Worm (Caenorhabditis elegans) whole organism, L2 larva: ENCODE data around the gene T16A1.10.
"Not testable (repeated sequence)": the region's sequence is repeated elsewhere in the genome, so short reads cannot be mapped to it uniquely, and the experiment has no call there.

Source experiments
- C34F6.9 ChIP-seq: fragments of 150-350 bp; optimal IDR thresholded peaks from 2 replicates; lab custom pipeline; 2014; ENCODE audit warnings: missing biosample characterization, missing genetic modification characterization
- F13H6.1 ChIP-seq: sonication (generic microtip); optimal IDR thresholded peaks from 2 replicates; lab custom pipeline; 2016; ENCODE audit warnings: missing genetic modification characterization, missing compliant biosample characterization
- R02D3.7 ChIP-seq: fragments of 150-350 bp; optimal IDR thresholded peaks from 2 replicates; lab custom pipeline; 2014; ENCODE audit warnings: missing biosample characterization, missing genetic modification characterization
- Y55F3AM.14 ChIP-seq: fragments of 200-800 bp; sonication (Bioruptor generic); optimal IDR thresholded peaks from 2 replicates; lab custom pipeline; 2018; ENCODE audit warnings: mild to moderate bottlenecking, missing genetic modification characterization, missing compliant biosample characterization
- ZK546.5 ChIP-seq: sonication (generic microtip); optimal IDR thresholded peaks from 2 replicates; lab custom pipeline; 2017; ENCODE audit warnings: missing biosample characterization, missing genetic modification characterization
- blmp-1 ChIP-seq: sonication (generic microtip); optimal IDR thresholded peaks from 2 replicates; lab custom pipeline; 2017; ENCODE audit warnings: missing genetic modification characterization, mild to moderate bottlenecking, missing compliant biosample characterization, antibody characterized with exemption, moderate library complexity; ENCODE audit not compliant: insufficient read depth
- ceh-16 ChIP-seq: fragments of 150-350 bp; optimal IDR thresholded peaks from 2 replicates; lab custom pipeline; 2014; ENCODE audit warnings: missing biosample characterization, missing genetic modification characterization
- ceh-82 ChIP-seq: fragments of 150-350 bp; optimal IDR thresholded peaks from 2 replicates; lab custom pipeline; 2014; ENCODE audit warnings: missing biosample characterization, missing genetic modification characterization
- crh-2 ChIP-seq: sonication (generic microtip); optimal IDR thresholded peaks from 2 replicates; lab custom pipeline; 2017; ENCODE audit warnings: missing biosample characterization, missing genetic modification characterization
- dmd-4 ChIP-seq: sonication (generic microtip); optimal IDR thresholded peaks from 2 replicates; lab custom pipeline; 2017; ENCODE audit warnings: missing biosample characterization, missing genetic modification characterization
- egl-27 ChIP-seq: sonication (generic microtip); optimal IDR thresholded peaks from 3 replicates; lab custom pipeline; 2017; ENCODE audit warnings: missing biosample characterization, missing genetic modification reagents, missing genetic modification characterization
- elt-1 ChIP-seq: fragments of 150-350 bp; optimal IDR thresholded peaks from 2 replicates; lab custom pipeline; 2014; ENCODE audit warnings: missing biosample characterization, missing genetic modification characterization
- fos-1 ChIP-seq: fragments of 150-350 bp; optimal IDR thresholded peaks from 2 replicates; lab custom pipeline; 2014; ENCODE audit warnings: missing biosample characterization, missing genetic modification characterization
- gmeb-1 ChIP-seq: fragments of 150-350 bp; optimal IDR thresholded peaks from 2 replicates; lab custom pipeline; 2014; ENCODE audit warnings: missing biosample characterization, missing genetic modification characterization
- lin-11 ChIP-seq: fragments of 150-350 bp; sonication (generic microtip); optimal IDR thresholded peaks from 2 replicates; lab custom pipeline; 2014; ENCODE audit warnings: missing biosample characterization, missing genetic modification characterization, inconsistent platforms, mixed read lengths
- lin-13 ChIP-seq: fragments of 150-350 bp; optimal IDR thresholded peaks from 2 replicates; lab custom pipeline; 2014; ENCODE audit warnings: missing biosample characterization, missing genetic modification reagents, missing genetic modification characterization
- lin-39 ChIP-seq: fragments of 150-350 bp; optimal IDR thresholded peaks from 2 replicates; lab custom pipeline; 2014; ENCODE audit warnings: missing biosample characterization, missing genetic modification reagents, missing genetic modification characterization
- lsy-2 ChIP-seq, 2 experiments: fragments of 150-350 bp in 1 of 2; sonication (generic microtip) in 1 of 2; optimal IDR thresholded peaks; 2 replicates each; lab custom pipeline; 2014 to 2017; ENCODE audit warnings: missing biosample characterization in 2 of 2, missing genetic modification characterization in 2 of 2
- mab-5 ChIP-seq: fragments of 150-350 bp; optimal IDR thresholded peaks from 2 replicates; lab custom pipeline; 2014; ENCODE audit warnings: missing biosample characterization, missing genetic modification characterization
- mbf-1 ChIP-seq: sonication (generic microtip); optimal IDR thresholded peaks from 2 replicates; lab custom pipeline; 2017; ENCODE audit warnings: missing biosample characterization, missing genetic modification characterization
- mdl-1 ChIP-seq, 2 experiments: fragments of 150-350 bp in 1 of 2; sonication (generic microtip) in 1 of 2; optimal IDR thresholded peaks; 2 replicates each; lab custom pipeline; 2017; ENCODE audit warnings: missing biosample characterization in 2 of 2, missing genetic modification characterization in 2 of 2
- nhr-11 ChIP-seq: fragments of 150-350 bp; optimal IDR thresholded peaks from 2 replicates; lab custom pipeline; 2014; ENCODE audit warnings: missing biosample characterization, missing genetic modification characterization
- nhr-12 ChIP-seq: fragments of 150-350 bp; optimal IDR thresholded peaks from 2 replicates; lab custom pipeline; 2014; ENCODE audit warnings: missing biosample characterization, missing genetic modification characterization
- nhr-129 ChIP-seq: fragments of 150-350 bp; optimal IDR thresholded peaks from 2 replicates; lab custom pipeline; 2014; ENCODE audit warnings: missing biosample characterization, missing genetic modification characterization
- nhr-21 ChIP-seq: fragments of 150-350 bp; optimal IDR thresholded peaks from 2 replicates; lab custom pipeline; 2014; ENCODE audit warnings: missing biosample characterization, missing genetic modification characterization
- nhr-237 ChIP-seq: fragments of 150-350 bp; optimal IDR thresholded peaks from 2 replicates; lab custom pipeline; 2014; ENCODE audit warnings: missing biosample characterization, missing genetic modification characterization
- nhr-25 ChIP-seq: fragments of 150-350 bp; sonication (generic microtip); optimal IDR thresholded peaks from 3 replicates; lab custom pipeline; 2014; ENCODE audit warnings: missing biosample characterization, missing genetic modification characterization
- nhr-6 ChIP-seq: fragments of 150-350 bp; optimal IDR thresholded peaks from 2 replicates; lab custom pipeline; 2014; ENCODE audit warnings: missing biosample characterization, missing genetic modification characterization
- peb-1 ChIP-seq: fragments of 150-350 bp; optimal IDR thresholded peaks from 2 replicates; lab custom pipeline; 2014; ENCODE audit warnings: missing biosample characterization, missing genetic modification characterization
- sem-4 ChIP-seq: fragments of 150-350 bp; optimal IDR thresholded peaks from 2 replicates; lab custom pipeline; 2014; ENCODE audit warnings: missing biosample characterization, missing genetic modification reagents, missing genetic modification characterization
- sma-3 ChIP-seq: sonication (generic microtip); optimal IDR thresholded peaks from 2 replicates; lab custom pipeline; 2016; ENCODE audit warnings: missing genetic modification reagents, missing genetic modification characterization, missing compliant biosample characterization
- sma-9 ChIP-seq, 2 experiments: fragments of 150-350 bp in 1 of 2; sonication (generic microtip) in 1 of 2; optimal IDR thresholded peaks; 2 replicates each; lab custom pipeline; 2014 to 2016; ENCODE audit warnings: missing genetic modification characterization in 2 of 2, mild to moderate bottlenecking in 1 of 2, missing biosample characterization in 1 of 2, missing compliant biosample characterization in 1 of 2, missing genetic modification reagents in 1 of 2, moderate library complexity in 1 of 2
- snpc-4 ChIP-seq: fragments of 150-350 bp; optimal IDR thresholded peaks from 2 replicates; lab custom pipeline; 2014; ENCODE audit warnings: missing biosample characterization, missing genetic modification characterization
- unc-55 ChIP-seq: fragments of 150-350 bp; sonication (generic microtip); optimal IDR thresholded peaks from 3 replicates; lab custom pipeline; 2014; ENCODE audit warnings: missing biosample characterization, missing genetic modification reagents, missing genetic modification characterization
- unc-62 ChIP-seq: fragments of 150-350 bp; optimal IDR thresholded peaks from 2 replicates; lab custom pipeline; 2014; ENCODE audit warnings: missing biosample characterization, missing genetic modification reagents, missing genetic modification characterization
- zag-1 ChIP-seq: fragments of 150-350 bp; optimal IDR thresholded peaks from 2 replicates; lab custom pipeline; 2014; ENCODE audit warnings: missing biosample characterization, missing genetic modification characterization
- ztf-1 ChIP-seq: fragments of 200-800 bp; sonication (Bioruptor generic); conservative IDR thresholded peaks from 2 replicates; pipeline ENCODE4 v1.3.6; 2022; ENCODE audit warnings: missing genetic modification characterization, missing compliant biosample characterization
- ztf-4 ChIP-seq: fragments of 150-350 bp; optimal IDR thresholded peaks from 2 replicates; lab custom pipeline; 2014; ENCODE audit warnings: missing biosample characterization, missing genetic modification characterization

The T16A1.10 gene

ce11 chrII:2075513-2075912 lies 16.4 kb downstream of the T16A1.10 start, which contains the start of gene F07E5.8:
Gene F07E5.8, minus strand, starts transcription at chrII:2075613.
- TF ChIP-seq unc-62 (GFP tag; lab: Kevin White, UChicago): no peak
- no peak for TF ChIP-seq sma-3
- no peak for TF ChIP-seq egl-27
- no peak for TF ChIP-seq peb-1 (tag; lab: Kevin White, UChicago)
- no peak for TF ChIP-seq lin-13 (GFP tag; lab: Kevin White, UChicago)
- no peak for TF ChIP-seq snpc-4 (tag; lab: Kevin White, UChicago)
- no peak for TF ChIP-seq mab-5 (tag; lab: Kevin White, UChicago)

- TF ChIP-seq mab-5 (tag; lab: Kevin White, UChicago): no peak
- no peak for TF ChIP-seq peb-1 (tag; lab: Kevin White, UChicago)
- no peak for TF ChIP-seq nhr-21
- no peak for TF ChIP-seq nhr-25 (tag; lab: Kevin White, UChicago)
- no peak for TF ChIP-seq R02D3.7
- TF ChIP-seq ceh-16 (tag; lab: Kevin White, UChicago): no peak
- no peak for TF ChIP-seq crh-2 (tag; lab: Kevin White, UChicago)
- TF ChIP-seq unc-55 (GFP tag; lab: Kevin White, UChicago): no peak
- no peak for TF ChIP-seq lin-13 (GFP tag; lab: Kevin White, UChicago)
- TF ChIP-seq sma-3: no peak
- TF ChIP-seq ztf-4 (tag; lab: Kevin White, UChicago): no peak
- no peak for TF ChIP-seq F13H6.1
- no peak for TF ChIP-seq lin-39 (tag; lab: Kevin White, UChicago)
- TF ChIP-seq nhr-6: no peak
Measured at ce11 chrII:2071429-2071828, 20.5 kb downstream of the T16A1.10 start, which contains the start of gene F07E5.7. Gene F07E5.7, minus strand, starts transcription at chrII:2071529.

- TF ChIP-seq ZK546.5 (tag; lab: Kevin White, UChicago); R02D3.7; lsy-2 (tag; optimal IDR thresholded peaks at IDR 0.05; lab: Kevin White, UChicago): not testable (repeated sequence)
Measured at ce11 chrII:2067451-2068021, 24.4 kb downstream of the T16A1.10 start, which contains the start of gene F07E5.12. Gene F07E5.12, plus strand, starts transcription at chrII:2067971.

ce11 chrII:2064497-2064896 lies 27.4 kb downstream of the T16A1.10 start, which contains the start of gene fbxb-6:
Gene fbxb-6, plus strand, starts transcription at chrII:2064797.
- TF ChIP-seq unc-62 (GFP tag; lab: Kevin White, UChicago) (no peak), sma-3 (no peak), snpc-4 (tag; lab: Kevin White, UChicago) (no peak), ceh-82 (tag; lab: Kevin White, UChicago) (no peak), nhr-11 (no peak), R02D3.7 (no peak)

- TF ChIP-seq unc-62 (GFP tag; lab: Kevin White, UChicago) (no peak), unc-55 (GFP tag; lab: Kevin White, UChicago) (no peak), elt-1 (no peak), ztf-4 (tag; lab: Kevin White, UChicago) (no peak), nhr-21 (no peak), Y55F3AM.14 (GFP tag; lab: Kevin White, UChicago) (no peak), ZK546.5 (tag; lab: Kevin White, UChicago) (no peak), ceh-82 (tag; lab: Kevin White, UChicago) (no peak), sma-3 (no peak), lin-39 (tag; lab: Kevin White, UChicago) (no peak), lsy-2 (tag; optimal IDR thresholded peaks at IDR 0.05; lab: Kevin White, UChicago) (no peak)
Measured at ce11 chrII:2063989-2064388, 27.9 kb downstream of the T16A1.10 start, which contains the start of gene F07E5.13. Gene F07E5.13, minus strand, starts transcription at chrII:2064089.

- peak; percentile 5 for TF ChIP-seq crh-2 (tag; lab: Kevin White, UChicago)
- TF ChIP-seq dmd-4 (tag; lab: Kevin White, UChicago): no peak
- TF ChIP-seq gmeb-1: peak; percentile 56
- peak; percentile 73 for TF ChIP-seq lin-13 (GFP tag; lab: Kevin White, UChicago)
- no peak for TF ChIP-seq ceh-16 (tag; lab: Kevin White, UChicago)
- TF ChIP-seq fos-1 (tag; lab: Kevin White, UChicago): no peak
- peak; percentile 91 to 97 for TF ChIP-seq lsy-2 (tag; optimal IDR thresholded peaks at IDR 0.05; lab: Kevin White, UChicago)
- no peak for TF ChIP-seq mbf-1 (tag; lab: Kevin White, UChicago)
- no peak for TF ChIP-seq ztf-4 (tag; lab: Kevin White, UChicago)
- TF ChIP-seq sem-4 (tag; lab: Kevin White, UChicago): no peak
- TF ChIP-seq elt-1: no peak
- peak; percentile 12 for TF ChIP-seq nhr-129
- no peak for TF ChIP-seq ztf-1 (GFP tag; lab: Robert Waterston, UW)
- TF ChIP-seq nhr-12 (tag; lab: Kevin White, UChicago): no peak
- peak; percentile 68 for TF ChIP-seq unc-55 (GFP tag; lab: Kevin White, UChicago)
- no peak for TF ChIP-seq peb-1 (tag; lab: Kevin White, UChicago)
- no peak for TF ChIP-seq blmp-1 (tag; lab: Kevin White, UChicago)
- no peak for TF ChIP-seq sma-9 (GFP tag; optimal IDR thresholded peaks at IDR 0.05; lab: Kevin White, UChicago)
- TF ChIP-seq sma-9 (tag; optimal IDR thresholded peaks at IDR 0.05; lab: Kevin White, UChicago): no peak
- TF ChIP-seq lin-11 (tag; lab: Kevin White, UChicago): peak; percentile 30
- no peak for TF ChIP-seq zag-1 (tag; lab: Kevin White, UChicago)
- TF ChIP-seq R02D3.7: no peak
- TF ChIP-seq mdl-1 (tag; optimal IDR thresholded peaks at IDR 0.05; lab: Kevin White, UChicago): no peak
- TF ChIP-seq snpc-4 (tag; lab: Kevin White, UChicago): no peak
- TF ChIP-seq egl-27: no peak
- TF ChIP-seq nhr-237: no peak
- TF ChIP-seq ZK546.5 (tag; lab: Kevin White, UChicago): no peak
- no peak for TF ChIP-seq C34F6.9 (tag; lab: Kevin White, UChicago)
- TF ChIP-seq sma-3: peak; percentile 37
Measured at ce11 chrII:2058985-2059384, 32.9 kb downstream of the T16A1.10 start, which contains the start of gene F07E5.5. Gene F07E5.5, minus strand, starts transcription at chrII:2059070.
